Worm (Caenorhabditis elegans): Measurements from ENCODE around the gene ugt-54.

DNA sequence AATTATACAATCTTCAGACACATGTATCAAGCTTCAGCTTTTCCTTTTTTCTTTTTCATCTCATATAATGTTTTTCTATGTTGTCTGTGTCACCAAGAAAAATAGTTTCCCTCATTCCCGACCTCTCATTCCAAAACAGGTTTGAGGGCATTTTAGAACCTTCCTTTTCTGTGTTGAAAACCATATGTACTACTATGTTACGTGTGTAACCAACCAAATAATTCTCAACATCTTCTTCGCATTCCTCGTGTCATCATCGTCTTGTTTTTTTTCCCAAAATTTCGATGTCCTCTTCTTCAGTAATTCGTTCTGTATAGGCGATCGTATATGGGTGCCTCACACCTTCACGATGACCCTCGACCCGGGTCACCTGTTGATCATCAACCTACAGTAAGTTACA lies 28.9 kb downstream of the ugt-54 start, which contains the start of gene pept-2:
- TF ChIP-seq pes-1 (GFP tag; IDR thresholded peaks at IDR 0.05): no peak
- TF ChIP-seq ceh-36 (tag; optimal IDR thresholded peaks at IDR 0.05): no peak

Measured in whole organism, early embryonic.